Worm (Caenorhabditis elegans): ENCODE measurements around the gene Y53F4B.11.

DNA sequence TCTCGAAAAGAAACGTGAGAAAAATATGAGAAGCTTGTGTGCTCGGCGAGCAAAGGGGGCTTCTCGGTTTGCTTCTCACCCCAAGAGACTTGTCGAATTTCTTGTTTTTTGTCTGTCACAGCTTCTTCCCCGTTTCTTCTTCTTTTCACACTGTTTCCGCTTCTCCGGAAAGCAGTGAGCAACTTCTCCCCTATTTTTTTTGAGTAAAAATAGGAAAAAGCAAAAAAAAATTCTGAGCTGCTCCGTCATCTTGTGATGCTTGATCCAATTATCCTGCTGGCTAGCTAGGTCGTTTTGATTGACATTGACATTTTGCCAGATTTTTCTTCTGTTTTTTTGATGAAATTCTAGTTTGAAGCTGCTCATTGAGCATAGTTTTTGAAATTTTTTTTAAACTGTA lies 3.8 kb downstream of the Y53F4B.11 start, which contains the start of gene Y53F4B.51:
- TF ChIP-seq him-1 (tag; optimal IDR thresholded peaks at IDR 0.05) (no peak), dao-5 (tag; optimal IDR thresholded peaks at IDR 0.05) (no peak), W03F9.2 (tag; optimal IDR thresholded peaks at IDR 0.05) (no peak)

All from whole organism, L4/young adult.